Fruit fly (Drosophila melanogaster) S2 (cell line): ENCODE results near the gene CG32811.

Experiments
- CG8478 ChIP-seq: fragments of >200 bp; optimal IDR thresholded peaks from 2 replicates; lab custom pipeline; 2018
- CTCF ChIP-seq, 2 experiments: fragments of >200 bp; optimal IDR thresholded peaks; 2 replicates each; lab custom pipeline; 2018

CG32811 gene

DNA sequence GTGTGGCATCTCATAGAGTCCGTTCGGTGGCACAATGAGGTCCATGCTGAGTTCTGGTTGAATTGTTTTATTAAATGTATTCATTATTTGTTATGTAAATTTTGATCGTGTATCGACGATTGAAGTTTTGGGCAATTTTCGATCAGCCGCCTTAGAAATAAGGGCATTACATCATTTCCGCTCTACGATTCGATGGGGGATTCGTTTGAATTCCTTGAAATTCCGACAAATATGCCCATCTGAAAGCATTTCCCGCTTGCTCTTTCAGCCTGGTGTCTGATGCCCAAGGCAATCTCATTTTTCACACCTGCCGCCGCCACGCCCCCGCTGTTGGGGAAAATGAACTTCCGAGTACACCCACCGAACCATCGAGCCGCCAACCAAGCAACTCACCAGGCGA is at the start of gene CG32811:
TSS of gene CG32811 (minus strand) at position 101 of the 400 bp plus-strand sequence.
- TF ChIP-seq CTCF (optimal IDR thresholded peaks at IDR 0.05; lab: Kevin White, UChicago) (no peak), CG8478 (no peak)

DNA sequence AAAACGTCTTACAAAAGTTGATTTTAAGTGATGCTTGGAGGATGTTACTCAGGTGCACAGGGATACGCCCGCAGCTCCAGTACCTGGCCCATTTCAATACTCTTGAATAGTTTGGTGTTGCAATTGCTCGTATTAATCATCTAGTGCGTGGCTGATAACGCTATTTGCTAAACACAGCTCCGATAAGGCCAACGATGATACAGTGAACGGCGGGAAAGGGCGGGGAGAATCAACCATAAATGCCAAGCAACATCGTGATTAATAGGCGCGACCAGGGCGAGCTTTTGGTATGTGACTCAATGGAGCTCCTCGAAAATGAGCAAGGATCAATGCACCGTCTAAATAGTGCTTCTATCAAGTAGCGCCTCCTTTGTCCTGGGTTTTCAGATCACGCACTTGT is 48.6 kb upstream of the CG32811 start:
- no peak for TF ChIP-seq CTCF (optimal IDR thresholded peaks at IDR 0.05; lab: Kevin White, UChicago)
- no peak for TF ChIP-seq CG8478

DNA sequence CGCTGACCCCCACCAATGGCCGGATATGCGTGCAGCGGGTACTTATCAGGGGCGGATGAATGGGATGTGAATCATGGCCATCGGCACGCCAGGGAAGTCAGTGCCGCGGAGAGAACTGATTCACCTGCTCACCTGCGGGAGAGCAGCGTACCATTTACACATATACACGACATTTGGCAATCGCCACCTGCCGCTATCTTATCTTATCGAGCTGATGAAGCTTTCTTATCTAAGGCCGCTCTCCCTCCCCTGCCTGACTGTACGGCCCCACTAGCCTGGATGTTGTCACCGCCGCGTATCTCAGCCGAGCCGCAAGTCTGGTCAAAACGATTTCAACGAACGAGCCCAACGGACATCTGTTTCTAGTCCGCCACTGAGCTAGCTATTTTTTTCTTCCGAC is 48.1 kb upstream of the CG32811 start, which contains the start of gene Tsp2A:
TSS of gene Tsp2A (plus strand) at position 298 of the 400 bp plus-strand sequence.
- TF ChIP-seq CG8478 (no peak), CTCF (optimal IDR thresholded peaks at IDR 0.05; lab: Kevin White, UChicago) (no peak)

DNA sequence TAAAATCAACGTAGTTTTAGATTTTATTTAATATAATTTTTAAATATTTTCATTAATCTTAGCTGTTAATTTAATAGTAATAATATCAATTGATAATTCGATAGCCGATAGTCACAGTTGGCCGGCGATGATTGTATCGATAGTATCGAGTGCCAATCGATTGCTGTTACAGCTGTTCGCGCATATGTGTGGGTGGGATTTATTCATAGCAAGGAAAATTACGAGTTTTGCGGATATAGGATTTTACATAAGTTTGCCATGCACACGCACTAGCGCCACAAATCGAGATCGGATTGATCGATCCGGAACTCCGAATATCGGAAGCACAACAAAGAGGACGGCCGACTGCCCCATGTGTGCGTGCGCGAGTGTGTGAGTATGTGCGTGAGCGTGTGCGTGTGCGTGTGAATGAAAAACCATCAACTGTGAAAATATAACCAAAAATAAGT is 43.8 kb upstream of the CG32811 start, which contains the start of gene Naa30A:
TSS of gene Naa30A (plus strand) at position 163 of the 449 bp plus-strand sequence.
- TF ChIP-seq CG8478 (no peak), CTCF (optimal IDR thresholded peaks at IDR 0.05; lab: Kevin White, UChicago) (no peak)

DNA sequence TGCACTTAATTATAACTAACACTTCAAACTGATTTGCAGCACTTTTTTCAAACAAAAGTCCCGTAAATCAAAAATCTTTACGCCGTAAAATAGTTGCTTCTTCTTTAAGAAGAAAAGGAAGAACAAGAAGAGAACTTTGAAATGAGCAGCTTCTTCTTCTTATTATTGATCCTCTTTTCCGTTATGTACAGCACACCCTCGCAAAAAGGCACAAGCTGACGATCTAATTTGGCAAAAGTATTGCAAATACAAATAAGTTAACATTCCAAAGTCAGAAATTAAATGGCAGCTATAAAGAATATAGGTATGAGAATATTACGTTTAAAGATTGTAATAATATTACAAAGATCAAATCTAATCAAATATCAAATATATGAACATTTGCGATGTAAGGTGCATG is 43.3 kb upstream of the CG32811 start, which contains the start of gene CG11409:
TSS of gene CG11409 (minus strand) at position 60 of the 400 bp plus-strand sequence.
- no peak for TF ChIP-seq CTCF (optimal IDR thresholded peaks at IDR 0.05; lab: Kevin White, UChicago)
- TF ChIP-seq CG8478 = no peak

DNA sequence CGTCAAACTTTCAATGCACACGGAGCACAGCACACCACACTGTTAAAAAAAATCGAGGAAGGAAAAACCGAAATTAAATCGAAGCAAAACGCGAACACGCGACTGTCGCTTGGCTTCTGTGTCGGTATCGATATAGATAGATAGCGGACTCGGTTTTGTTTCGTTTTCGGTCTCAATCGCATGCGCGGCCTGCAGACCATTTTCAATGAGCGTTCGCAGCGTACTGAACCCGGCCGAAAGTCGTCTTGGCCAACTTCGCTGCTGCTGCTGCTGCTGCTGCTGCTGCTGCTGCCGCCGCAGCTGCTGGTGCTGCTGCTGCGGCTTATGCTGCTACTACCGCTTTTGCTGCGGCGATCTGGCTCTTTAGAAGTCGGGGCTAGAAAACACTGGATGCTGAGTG is 39.8 kb upstream of the CG32811 start:
- TF ChIP-seq CG8478 (no peak), CTCF (optimal IDR thresholded peaks at IDR 0.05; lab: Kevin White, UChicago) (no peak)

DNA sequence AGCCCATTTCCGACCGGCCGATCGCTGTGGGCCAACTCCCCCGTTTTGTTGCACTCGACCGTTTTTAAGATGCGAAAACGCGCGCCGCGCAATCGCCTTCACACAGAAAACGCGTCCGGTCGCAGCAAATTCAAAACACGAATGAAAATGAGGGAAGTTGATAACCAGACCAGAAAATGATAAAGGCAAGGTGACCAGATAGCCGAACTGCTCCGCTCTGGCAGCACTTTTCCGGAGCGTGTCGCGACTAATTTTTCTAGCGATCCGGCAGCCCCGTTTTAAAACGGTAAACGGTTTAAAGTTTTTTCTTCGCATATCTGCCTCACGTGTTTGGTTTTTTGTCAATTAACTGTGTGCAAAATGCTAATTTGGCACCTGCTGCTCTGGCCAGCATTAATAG is 24.0 kb upstream of the CG32811 start, which contains the start of gene DAAM:
TSS of gene DAAM (minus strand) at position 149 of the 400 bp plus-strand sequence.
- peak; percentile 71 to 73 for TF ChIP-seq CTCF (optimal IDR thresholded peaks at IDR 0.05; lab: Kevin White, UChicago)
- TF ChIP-seq CG8478 = no peak

DNA sequence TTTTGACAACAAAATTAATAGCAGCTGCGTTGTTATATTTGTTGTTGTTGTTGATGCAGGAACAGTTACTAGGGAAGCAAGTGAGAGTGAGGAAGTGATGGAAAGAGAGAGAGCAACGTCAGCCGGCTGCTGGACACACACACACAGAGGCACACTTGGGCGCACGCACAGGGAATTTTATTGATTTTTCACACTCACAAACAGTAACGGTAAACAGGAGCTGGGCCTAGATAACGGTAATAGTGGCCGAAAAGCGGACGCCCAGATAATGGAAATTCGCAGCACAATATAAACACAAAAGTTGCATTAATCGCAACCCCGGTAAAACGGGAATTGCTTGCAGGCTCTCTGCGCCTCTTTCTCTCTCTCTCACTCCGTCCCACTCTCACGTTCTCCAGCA is 23.5 kb upstream of the CG32811 start:
- TF ChIP-seq CG8478 (no peak), CTCF (optimal IDR thresholded peaks at IDR 0.05; lab: Kevin White, UChicago) (no peak)

DNA sequence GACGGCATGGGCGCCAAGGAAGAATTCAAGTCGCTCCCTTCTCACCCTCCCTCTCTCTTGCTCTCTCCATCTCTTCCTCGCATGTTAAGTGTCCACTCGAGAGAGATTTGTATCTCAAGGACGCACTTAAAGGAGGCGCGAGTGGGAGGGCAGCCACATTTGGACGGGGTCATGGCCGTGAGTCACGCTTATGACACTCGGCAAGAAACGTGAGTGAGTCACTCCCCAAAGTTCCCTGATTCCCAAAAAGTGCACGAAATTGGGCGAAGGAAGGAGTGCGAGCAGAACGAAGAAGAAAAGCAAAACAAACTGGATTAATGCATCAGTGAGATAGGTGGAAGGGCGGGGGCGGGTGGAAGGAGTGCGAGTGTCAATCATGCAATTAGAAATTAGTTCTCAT is 22.9 kb upstream of the CG32811 start:
- TF ChIP-seq CG8478 (no peak), CTCF (optimal IDR thresholded peaks at IDR 0.05; lab: Kevin White, UChicago) (no peak)

DNA sequence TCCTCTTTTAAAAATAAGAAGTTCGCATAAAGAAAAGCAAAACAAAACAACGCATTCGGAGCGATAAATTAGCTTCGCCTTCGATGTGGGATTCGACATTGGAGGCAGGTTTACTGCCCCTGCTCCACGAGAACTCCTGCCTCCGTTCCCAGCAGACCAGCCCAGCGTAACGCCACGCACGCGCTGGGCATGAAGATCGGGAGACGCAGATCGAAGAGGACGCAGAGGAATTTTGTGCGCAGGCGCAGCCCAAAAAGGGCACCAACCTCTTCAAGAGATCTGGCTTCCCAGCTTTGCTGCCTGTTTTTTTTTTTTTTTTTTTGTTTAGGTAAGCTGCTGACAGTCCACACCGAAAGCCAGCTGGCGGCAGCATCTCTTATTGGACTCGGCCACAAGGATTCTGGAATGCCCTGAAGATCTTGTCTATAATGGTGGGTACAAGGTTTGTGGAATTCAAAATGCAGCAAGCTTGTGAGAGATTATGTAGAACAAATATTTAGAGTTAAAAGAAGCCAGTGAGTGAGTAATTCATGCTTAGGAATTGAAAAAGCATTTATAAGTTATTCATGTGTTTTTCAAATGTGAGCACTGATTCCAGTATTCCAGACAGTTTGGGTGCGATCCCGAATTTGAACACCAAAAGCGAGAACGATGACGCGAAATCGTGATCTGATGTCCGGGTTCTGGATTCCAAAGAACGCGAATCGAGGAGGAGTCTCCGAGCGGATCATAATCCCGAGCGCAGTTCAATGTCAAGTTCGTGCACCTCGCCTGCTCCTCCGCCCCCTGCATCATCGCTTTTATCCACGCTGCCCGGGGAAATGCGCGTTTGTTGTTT is 22.2 kb upstream of the CG32811 start:
- TF ChIP-seq CG8478 (no peak), CTCF (optimal IDR thresholded peaks at IDR 0.05; lab: Kevin White, UChicago) (no peak)

DNA sequence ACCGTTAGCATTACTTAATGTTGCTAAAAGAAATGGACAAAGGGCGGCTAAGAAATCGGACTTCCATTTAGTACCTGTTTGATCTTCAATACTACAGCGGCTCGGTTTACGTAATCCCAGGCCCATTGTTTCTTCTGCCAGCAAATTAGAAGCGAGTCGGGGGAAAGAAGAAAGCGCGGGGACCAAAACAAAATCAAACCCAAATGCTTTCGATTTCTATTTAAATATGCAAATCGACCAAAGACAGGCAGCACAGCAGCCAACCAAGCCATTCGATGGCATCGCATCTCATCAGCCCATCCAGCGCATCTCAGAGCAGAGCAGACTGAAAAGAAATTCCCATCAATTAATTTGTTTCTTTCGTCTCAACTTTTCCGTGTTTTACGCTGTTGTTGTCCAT is 14.3 kb upstream of the CG32811 start:
- no peak for TF ChIP-seq CTCF (optimal IDR thresholded peaks at IDR 0.05; lab: Kevin White, UChicago)
- TF ChIP-seq CG8478 = no peak

DNA sequence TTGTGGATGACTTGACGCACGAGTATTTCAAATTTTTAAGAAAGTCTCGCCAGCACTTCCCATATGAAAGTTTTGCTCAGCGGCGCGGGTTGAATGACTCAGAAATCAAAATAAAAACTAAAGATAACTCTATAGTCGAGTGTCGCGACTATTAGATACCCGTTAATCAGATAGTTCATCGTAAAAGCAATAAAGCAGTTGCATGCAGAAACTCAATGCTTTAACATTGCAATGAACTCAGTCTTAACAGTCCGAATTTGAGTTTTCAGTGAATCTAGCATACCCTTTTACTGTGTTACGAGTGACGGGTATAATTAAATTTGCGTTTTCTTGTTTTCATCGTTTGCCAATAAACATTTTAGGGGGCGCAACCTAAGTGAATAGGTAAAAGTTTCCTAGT is 13.0 kb upstream of the CG32811 start:
- TF ChIP-seq CG8478 (no peak), CTCF (optimal IDR thresholded peaks at IDR 0.05; lab: Kevin White, UChicago) (no peak)

DNA sequence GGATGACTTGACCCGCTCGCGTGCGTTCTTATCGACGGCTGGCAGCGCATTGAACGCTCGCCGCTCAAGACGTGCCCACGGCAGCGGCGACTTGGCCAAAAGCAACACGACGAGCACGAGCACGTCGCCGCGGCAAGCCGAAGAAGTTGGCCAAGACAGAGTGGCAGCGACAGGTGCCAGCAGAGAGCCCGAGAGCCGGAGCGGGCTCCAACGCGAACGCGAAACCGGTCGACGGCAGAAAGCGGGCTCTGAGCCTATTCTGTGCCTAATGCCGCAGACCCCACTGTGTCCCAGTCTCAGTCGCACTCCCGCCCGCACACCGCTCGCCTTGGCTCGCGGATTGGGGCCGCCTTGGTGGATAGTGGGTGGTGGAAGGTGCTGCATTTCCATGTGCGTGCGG is 10.3 kb upstream of the CG32811 start:
- TF ChIP-seq CTCF (optimal IDR thresholded peaks at IDR 0.05; lab: Kevin White, UChicago) (no peak), CG8478 (no peak)

DNA sequence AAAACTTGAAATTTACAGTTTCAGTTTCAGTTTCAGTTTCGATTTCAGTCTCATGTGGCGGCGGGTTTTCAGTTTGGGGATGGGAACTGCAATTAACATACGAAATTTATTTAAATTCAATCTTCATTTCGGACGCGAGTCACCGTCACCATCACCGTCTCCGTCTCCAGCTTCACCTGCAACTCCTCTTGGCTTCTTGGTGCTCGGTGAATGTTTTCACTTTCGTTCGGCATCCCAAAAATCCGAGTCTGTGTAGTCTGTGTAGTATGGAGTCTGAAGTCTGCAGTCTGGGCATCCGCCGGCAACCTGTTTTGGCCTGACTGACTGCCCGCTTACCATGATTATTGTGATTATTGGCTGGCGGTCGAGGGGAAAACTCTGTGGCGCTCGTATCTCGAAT is 5.8 kb upstream of the CG32811 start:
- no peak for TF ChIP-seq CG8478
- TF ChIP-seq CTCF (optimal IDR thresholded peaks at IDR 0.05; lab: Kevin White, UChicago) = no peak

DNA sequence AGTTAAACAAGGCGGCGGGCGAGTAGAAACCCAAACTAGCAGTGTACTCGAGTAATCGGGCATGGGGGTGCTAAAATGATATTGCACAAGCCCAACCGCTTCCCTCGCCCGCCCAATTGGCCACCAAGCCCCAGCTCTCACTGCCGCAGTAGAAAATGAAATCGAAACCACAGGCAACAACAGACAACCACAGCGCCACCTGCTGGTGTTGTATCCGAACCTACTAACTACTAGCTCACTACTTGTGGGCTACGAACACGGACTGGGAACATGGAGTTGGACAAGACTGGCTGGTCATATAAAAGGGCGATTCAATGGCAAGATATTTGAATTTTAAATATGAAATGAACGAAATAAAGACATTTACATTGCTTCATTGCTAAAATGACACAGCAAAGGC is 1.7 kb upstream of the CG32811 start:
- peak; percentile 65 to 70 for TF ChIP-seq CTCF (optimal IDR thresholded peaks at IDR 0.05; lab: Kevin White, UChicago)
- TF ChIP-seq CG8478 = no peak

DNA sequence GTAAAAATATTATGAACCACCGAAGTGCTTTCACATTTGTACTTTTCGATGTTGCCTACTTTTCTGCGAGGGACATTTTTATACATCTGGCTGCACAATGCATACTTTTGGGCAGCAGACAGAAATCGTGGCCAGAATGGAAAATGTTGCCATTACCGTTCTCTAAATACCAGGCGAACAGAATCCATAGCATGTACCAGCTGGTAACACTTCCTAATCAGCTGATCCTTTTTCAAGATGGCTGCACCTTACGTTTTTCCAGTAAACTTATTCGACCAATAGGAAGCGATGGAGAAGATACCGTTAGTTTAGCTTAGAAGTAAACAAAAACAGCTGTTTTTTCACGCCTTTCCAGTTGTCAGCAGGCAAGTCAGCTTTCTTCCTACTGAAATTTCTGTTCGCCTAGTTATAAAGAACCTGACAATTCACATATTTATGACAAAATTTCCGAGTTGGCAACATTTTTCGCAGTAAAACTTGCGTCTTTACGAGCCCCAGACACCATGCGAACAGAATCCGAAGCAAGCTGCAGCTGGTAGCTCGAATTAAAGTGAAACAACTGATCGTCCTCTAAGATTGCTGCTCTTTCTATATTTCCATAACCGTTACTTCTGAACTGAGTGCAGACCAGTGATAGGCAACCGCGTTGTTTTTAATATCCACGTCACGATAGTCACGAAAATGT is 9.1 kb downstream of the CG32811 start:
- no peak for TF ChIP-seq CG8478
- TF ChIP-seq CTCF (optimal IDR thresholded peaks at IDR 0.05; lab: Kevin White, UChicago) = peak; percentile 16
